Fruit fly (Drosophila melanogaster) whole organism, embryonic: Measurements from ENCODE around the gene CG43448.
A peak's percentile ranks its signal among the peaks of the same experiment; 100 is the strongest.

Source experiments
- Atf6 ChIP-seq: fragments of 200-800 bp; sonication (Bioruptor generic); IDR thresholded peaks from 2 replicates; pipeline ENCODE4 v1.3.6; 2022; ENCODE audit warnings: missing biosample characterization, missing genetic modification characterization
- CG10959 ChIP-seq: fragments of 200-800 bp; sonication (Bioruptor generic); IDR thresholded peaks from 2 replicates; pipeline ENCODE4 v1.3.6; 2022; ENCODE audit warnings: missing biosample characterization, missing genetic modification characterization
- CG11085 ChIP-seq: fragments of 200-800 bp; sonication (Bioruptor generic); IDR thresholded peaks from 2 replicates; pipeline ENCODE4 v1.3.6; 2022; ENCODE audit warnings: missing biosample characterization, missing genetic modification characterization
- CG11093 ChIP-seq: fragments of 200-800 bp; sonication (Bioruptor generic); IDR thresholded peaks from 3 replicates; pipeline ENCODE4 v1.3.6; 2022; ENCODE audit warnings: missing biosample characterization, missing genetic modification characterization
- CG12219 ChIP-seq: fragments of 200-800 bp; sonication (Bioruptor generic); optimal IDR thresholded peaks from 3 replicates; lab custom pipeline; 2018; ENCODE audit warnings: missing biosample characterization, mild to moderate bottlenecking, missing genetic modification characterization
- CG18764 ChIP-seq: fragments of 200-800 bp; sonication (Bioruptor generic); optimal IDR thresholded peaks from 3 replicates; lab custom pipeline; 2016; ENCODE audit warnings: missing biosample characterization, missing genetic modification characterization
- CG2129 ChIP-seq: fragments of 200-800 bp; sonication (Bioruptor generic); IDR thresholded peaks from 2 replicates; pipeline ENCODE4 v1.3.6; 2022; ENCODE audit warnings: missing biosample characterization, missing genetic modification characterization; ENCODE audit not compliant: partially characterized antibody
- CG30431 ChIP-seq: fragments of 200-800 bp; sonication (Bioruptor generic); optimal IDR thresholded peaks from 2 replicates; lab custom pipeline; 2017; ENCODE audit warnings: missing biosample characterization, missing genetic modification characterization
- CG32772 ChIP-seq: fragments of 200-800 bp; sonication (Bioruptor generic); IDR thresholded peaks from 2 replicates; pipeline ENCODE4 v1.3.6; 2022; ENCODE audit warnings: missing biosample characterization, missing genetic modification characterization
- CG4282 ChIP-seq: fragments of 200-800 bp; sonication (Bioruptor generic); optimal IDR thresholded peaks from 2 replicates; lab custom pipeline; 2016; ENCODE audit warnings: missing biosample characterization, missing genetic modification characterization
- CG6683 ChIP-seq: fragments of 200-800 bp; sonication (Bioruptor generic); optimal IDR thresholded peaks from 2 replicates; lab custom pipeline; 2017; ENCODE audit warnings: missing biosample characterization, mild to moderate bottlenecking, missing genetic modification characterization, missing genetic modification reagents
- CG7357 ChIP-seq: fragments of 200-800 bp; sonication (Bioruptor generic); IDR thresholded peaks from 3 replicates; pipeline ENCODE4 v1.3.6; 2022; ENCODE audit warnings: missing biosample characterization, missing genetic modification characterization
- CG7786 ChIP-seq: fragments of 200-800 bp; sonication (Bioruptor generic); optimal IDR thresholded peaks from 2 replicates; lab custom pipeline; 2016; ENCODE audit warnings: missing biosample characterization, missing genetic modification characterization
- CG8924 ChIP-seq: fragments of 200-800 bp; optimal IDR thresholded peaks from 3 replicates; lab custom pipeline; 2019; ENCODE audit warnings: missing biosample characterization, mild to moderate bottlenecking, missing genetic modification characterization, moderate library complexity
- CG9437 ChIP-seq: fragments of 200-800 bp; sonication (Bioruptor generic); optimal IDR thresholded peaks from 2 replicates; lab custom pipeline; 2018; ENCODE audit warnings: missing biosample characterization, mild to moderate bottlenecking, missing genetic modification characterization
- CG9727 ChIP-seq: fragments of 200-800 bp; sonication (Bioruptor generic); optimal IDR thresholded peaks from 3 replicates; lab custom pipeline; 2017; ENCODE audit warnings: missing biosample characterization, mild to moderate bottlenecking, missing genetic modification characterization
- Dad ChIP-seq: fragments of 200-800 bp; sonication (Bioruptor generic); optimal IDR thresholded peaks from 3 replicates; lab custom pipeline; 2016; ENCODE audit warnings: missing biosample characterization, missing genetic modification characterization
- Deaf1 ChIP-seq: fragments of 200-800 bp; optimal IDR thresholded peaks from 3 replicates; lab custom pipeline; 2019; ENCODE audit warnings: missing biosample characterization, mild to moderate bottlenecking, missing genetic modification characterization, moderate library complexity
- Doc3 ChIP-seq: fragments of 200-800 bp; sonication (Bioruptor generic); IDR thresholded peaks from 3 replicates; pipeline ENCODE4 v1.3.6; 2022; ENCODE audit warnings: missing biosample characterization, missing genetic modification characterization; ENCODE audit not compliant: partially characterized antibody
- Drgx ChIP-seq: fragments of 200-800 bp; sonication (Bioruptor generic); IDR thresholded peaks from 2 replicates; pipeline ENCODE4 v1.3.6; 2022; ENCODE audit warnings: missing biosample characterization, missing genetic modification characterization
- H2.0 ChIP-seq: fragments of 200-800 bp; sonication (Bioruptor generic); IDR thresholded peaks from 2 replicates; pipeline ENCODE4 v1.3.6; 2022; ENCODE audit warnings: missing biosample characterization, missing genetic modification characterization
- Hr3 ChIP-seq: fragments of 200-800 bp; sonication (Bioruptor generic); optimal IDR thresholded peaks from 3 replicates; lab custom pipeline; 2016; ENCODE audit warnings: missing biosample characterization, missing genetic modification characterization
- Lhr ChIP-seq: fragments of 200-800 bp; sonication (Bioruptor generic); optimal IDR thresholded peaks from 3 replicates; lab custom pipeline; 2017; ENCODE audit warnings: mild to moderate bottlenecking, missing biosample characterization, missing genetic modification reagents, missing genetic modification characterization
- MBD-R2 ChIP-seq: fragments of 200-800 bp; sonication (Bioruptor generic); IDR thresholded peaks from 2 replicates; pipeline ENCODE4 v1.3.6; 2022; ENCODE audit warnings: missing biosample characterization, missing genetic modification characterization
- Nf-YA ChIP-seq: fragments of 200-800 bp; sonication (Bioruptor generic); IDR thresholded peaks from 2 replicates; pipeline ENCODE4 v1.3.6; 2022; ENCODE audit warnings: missing biosample characterization, missing genetic modification characterization
- NfI ChIP-seq: fragments of 200-800 bp; sonication (Bioruptor generic); optimal IDR thresholded peaks from 3 replicates; lab custom pipeline; 2018; ENCODE audit warnings: missing biosample characterization, mild to moderate bottlenecking, missing genetic modification characterization, moderate library complexity
- Pdp1 ChIP-seq, 2 experiments: fragments of 200-800 bp; sonication (Bioruptor generic); optimal IDR thresholded peaks; 3 replicates each; lab custom pipeline; 2016; ENCODE audit warnings: missing biosample characterization in 2 of 2, missing genetic modification characterization in 2 of 2, mild to moderate bottlenecking in 1 of 2, moderate library complexity in 1 of 2
- Ptx1 ChIP-seq: fragments of 200-800 bp; sonication (Bioruptor generic); IDR thresholded peaks from 2 replicates; pipeline ENCODE4 v1.3.6; 2022; ENCODE audit warnings: missing biosample characterization, missing genetic modification characterization
- Six4 ChIP-seq: fragments of 200-800 bp; sonication (Bioruptor generic); optimal IDR thresholded peaks from 2 replicates; lab custom pipeline; 2016; ENCODE audit warnings: missing biosample characterization, missing genetic modification characterization
- chn ChIP-seq: fragments of 200-800 bp; sonication (Bioruptor generic); optimal IDR thresholded peaks from 2 replicates; lab custom pipeline; 2016; ENCODE audit warnings: missing biosample characterization, missing genetic modification characterization
- corto ChIP-seq: fragments of 200-800 bp; sonication (Bioruptor generic); optimal IDR thresholded peaks from 2 replicates; lab custom pipeline; 2016; ENCODE audit warnings: missing biosample characterization, mild to moderate bottlenecking, missing genetic modification characterization, moderate library complexity
- crol ChIP-seq: fragments of 200-800 bp; sonication (Bioruptor generic); IDR thresholded peaks from 2 replicates; pipeline ENCODE4 v1.3.6; 2022; ENCODE audit warnings: missing biosample characterization, missing genetic modification characterization
- crp ChIP-seq, 2 experiments: fragments of 200-800 bp; sonication (Bioruptor generic); optimal IDR thresholded peaks; 2 replicates in 1 of 2; 3 replicates in 1 of 2; lab custom pipeline; 2017; ENCODE audit warnings: missing biosample characterization in 2 of 2, missing genetic modification characterization in 2 of 2, mild to moderate bottlenecking in 1 of 2, moderate library complexity in 1 of 2
- ewg ChIP-seq: fragments of 200-800 bp; sonication (Bioruptor generic); optimal IDR thresholded peaks from 3 replicates; lab custom pipeline; 2017; ENCODE audit warnings: mild to moderate bottlenecking, missing biosample characterization, missing genetic modification reagents, missing genetic modification characterization
- ftz-f1 ChIP-seq: fragments of 200-800 bp; sonication (Bioruptor generic); optimal IDR thresholded peaks from 2 replicates; lab custom pipeline; 2016; ENCODE audit warnings: missing biosample characterization, missing genetic modification characterization
- gsb-n ChIP-seq: fragments of 200-800 bp; sonication (Bioruptor generic); optimal IDR thresholded peaks from 3 replicates; lab custom pipeline; 2018; ENCODE audit warnings: missing biosample characterization, mild to moderate bottlenecking, missing genetic modification characterization
- inv ChIP-seq: fragments of 200-800 bp; sonication (Bioruptor generic); IDR thresholded peaks from 2 replicates; pipeline ENCODE4 v1.3.6; 2022; ENCODE audit warnings: missing biosample characterization, missing genetic modification characterization; ENCODE audit not compliant: partially characterized antibody
- knrl ChIP-seq: fragments of 200-800 bp; sonication (Bioruptor generic); IDR thresholded peaks from 3 replicates; pipeline ENCODE4 v1.3.6; 2022; ENCODE audit warnings: missing biosample characterization, missing genetic modification characterization; ENCODE audit not compliant: partially characterized antibody
- maf-S ChIP-seq: fragments of 200-800 bp; sonication (Bioruptor generic); optimal IDR thresholded peaks from 2 replicates; lab custom pipeline; 2016; ENCODE audit warnings: missing biosample characterization, missing genetic modification characterization
- nmo ChIP-seq: fragments of 200-800 bp; sonication (Bioruptor generic); optimal IDR thresholded peaks from 2 replicates; lab custom pipeline; 2018; ENCODE audit warnings: missing biosample characterization, mild to moderate bottlenecking, missing genetic modification characterization, moderate library complexity
- odd ChIP-seq: fragments of 200-800 bp; sonication (Bioruptor generic); optimal IDR thresholded peaks from 2 replicates; lab custom pipeline; 2017; ENCODE audit warnings: missing biosample characterization, mild to moderate bottlenecking, missing genetic modification characterization
- p53 ChIP-seq: fragments of 200-800 bp; sonication (Bioruptor generic); optimal IDR thresholded peaks from 2 replicates; lab custom pipeline; 2016; ENCODE audit warnings: missing biosample characterization, missing genetic modification characterization
- pros ChIP-seq: fragments of 200-800 bp; sonication (Bioruptor generic); optimal IDR thresholded peaks from 3 replicates; lab custom pipeline; 2019; ENCODE audit warnings: missing biosample characterization, mild to moderate bottlenecking, missing genetic modification characterization, moderate library complexity
- ro ChIP-seq: fragments of 200-800 bp; sonication (Bioruptor generic); IDR thresholded peaks from 2 replicates; pipeline ENCODE4 v1.3.6; 2022; ENCODE audit warnings: missing biosample characterization, missing genetic modification characterization
- slp2 ChIP-seq: fragments of 200-800 bp; sonication (Bioruptor generic); optimal IDR thresholded peaks from 2 replicates; lab custom pipeline; 2016; ENCODE audit warnings: missing biosample characterization, missing genetic modification characterization
- stwl ChIP-seq: fragments of 200-800 bp; sonication (Bioruptor generic); optimal IDR thresholded peaks from 3 replicates; lab custom pipeline; 2018; ENCODE audit warnings: missing biosample characterization, mild to moderate bottlenecking, missing genetic modification characterization, moderate library complexity
- tup ChIP-seq: fragments of 200-800 bp; sonication (Bioruptor generic); optimal IDR thresholded peaks from 2 replicates; lab custom pipeline; 2016; ENCODE audit warnings: missing biosample characterization, mild to moderate bottlenecking, missing genetic modification characterization, moderate library complexity
- vnd ChIP-seq: fragments of 200-800 bp; sonication (Bioruptor generic); IDR thresholded peaks from 3 replicates; pipeline ENCODE4 v1.3.6; 2022; ENCODE audit warnings: missing biosample characterization, missing genetic modification characterization; ENCODE audit not compliant: partially characterized antibody

CG43448 gene

dm6 chr3R:30265420-30265819 is 27.9 kb upstream of the CG43448 start (continued):
- peak; percentile 35 for TF ChIP-seq Hr3
- TF ChIP-seq Six4: peak; percentile 55
- TF ChIP-seq stwl: no peak
- peak; percentile 67; the same call in 1 of the 3 replicates for TF ChIP-seq CG11093
- no peak for TF ChIP-seq Deaf1 (tag; lab: Kevin White, UChicago)
- TF ChIP-seq Lhr (GFP tag; lab: Kevin White, UChicago): peak; percentile 3
- TF ChIP-seq CG6683: no peak
- TF ChIP-seq CG2129 (GFP tag; lab: Robert Waterston, UW): no peak
- peak; percentile 68 for TF ChIP-seq Ptx1 (GFP tag; lab: Robert Waterston, UW)
- peak; percentile 76 for TF ChIP-seq CG32772 (GFP tag; lab: Robert Waterston, UW)
- TF ChIP-seq tup (GFP tag; lab: Kevin White, UChicago): no peak
- no peak for TF ChIP-seq odd
- TF ChIP-seq CG8924 (tag; lab: Kevin White, UChicago): peak; percentile 47
- peak; percentile 53 for TF ChIP-seq CG12219 (GFP tag; lab: Kevin White, UChicago)
- TF ChIP-seq Doc3 (GFP tag; lab: Robert Waterston, UW): no peak
- TF ChIP-seq pros (GFP tag; lab: Kevin White, UChicago): no peak
- TF ChIP-seq maf-S (GFP tag; lab: Kevin White, UChicago): no peak

dm6 chr3R:30264671-30265282 is 27.2 kb upstream of the CG43448 start:
- TF ChIP-seq Pdp1 (GFP tag; optimal IDR thresholded peaks at IDR 0.05; lab: Kevin White, UChicago): peak in 1 of 2 experiments; percentile 37
- no peak for TF ChIP-seq ftz-f1 (GFP tag; lab: Kevin White, UChicago)
- no peak for TF ChIP-seq gsb-n
- TF ChIP-seq ewg: no peak
- TF ChIP-seq NfI (GFP tag; lab: Kevin White, UChicago): no peak
- TF ChIP-seq knrl (GFP tag; lab: Robert Waterston, UW): no peak
- no peak for TF ChIP-seq vnd (GFP tag; lab: Robert Waterston, UW)
- no peak for TF ChIP-seq ro (GFP tag; lab: Robert Waterston, UW)
- TF ChIP-seq crol (GFP tag; lab: Robert Waterston, UW): peak; percentile 43
- no peak for TF ChIP-seq Atf6 (GFP tag; lab: Robert Waterston, UW)
- TF ChIP-seq, all 482 proteins: peak for 2

- TF ChIP-seq CG7786 (GFP tag; lab: Kevin White, UChicago): no peak
- peak; percentile 32; the same call in 1 of the 3 replicates for TF ChIP-seq CG7357 (GFP tag; lab: Robert Waterston, UW)
- TF ChIP-seq CG9437 (GFP tag; lab: Kevin White, UChicago): no peak
- peak; percentile 29; the same call in 1 of the 2 replicates for TF ChIP-seq CG10959
- TF ChIP-seq Dad (GFP tag; lab: Kevin White, UChicago): no peak
- no peak for TF ChIP-seq CG2129 (GFP tag; lab: Robert Waterston, UW)
- TF ChIP-seq Nf-YA (GFP tag; lab: Robert Waterston, UW): no peak
- peak; percentile 62 for TF ChIP-seq CG9727 (GFP tag; lab: Kevin White, UChicago)
- no peak for TF ChIP-seq MBD-R2
- TF ChIP-seq H2.0 (GFP tag; lab: Robert Waterston, UW): no peak
- no peak for TF ChIP-seq CG11085 (GFP tag; lab: Robert Waterston, UW)
- peak; percentile 27 to 45 for TF ChIP-seq Pdp1 (GFP tag; optimal IDR thresholded peaks at IDR 0.05; lab: Kevin White, UChicago)
- peak; percentile 10 for TF ChIP-seq corto (GFP tag; lab: Kevin White, UChicago)
- TF ChIP-seq nmo (GFP tag; lab: Kevin White, UChicago): peak; percentile 71
- no peak for TF ChIP-seq CG4282 (GFP tag; lab: Kevin White, UChicago)
- no peak for TF ChIP-seq CG18764 (GFP tag; lab: Kevin White, UChicago)
- TF ChIP-seq inv (GFP tag; lab: Robert Waterston, UW): no peak
- TF ChIP-seq p53 (GFP tag; lab: Kevin White, UChicago): no peak
- no peak for TF ChIP-seq crp (GFP tag; optimal IDR thresholded peaks at IDR 0.05; lab: Kevin White, UChicago)
- peak; percentile 26; the same call in 1 of the 2 replicates for TF ChIP-seq Drgx (GFP tag; lab: Robert Waterston, UW)
- no peak for TF ChIP-seq slp2 (GFP tag; lab: Kevin White, UChicago)
- TF ChIP-seq CG30431: peak; percentile 26
- TF ChIP-seq chn: no peak
Observed at dm6 chr3R:30263708-30264107, 26.2 kb upstream of the CG43448 start.
